Fruit fly (Drosophila melanogaster) whole organism, larva: ENCODE results near the gene Acat2.
A peak's percentile ranks its signal among the peaks of the same experiment; 100 is the strongest.

Experiments used
- noc ChIP-seq: fragments of 200-800 bp; sonication (Bioruptor generic); optimal IDR thresholded peaks from 3 replicates; lab custom pipeline; 2019; ENCODE audit warnings: missing biosample characterization, mild to moderate bottlenecking, missing genetic modification characterization, moderate library complexity

Acat2 gene

dm6 chr3L:1305317-1305716 is 2.6 kb downstream of the Acat2 start:
- peak; percentile 73 for TF ChIP-seq noc

dm6 chr3L:1307005-1307632 is 4.4 kb downstream of the Acat2 start, which contains the start of the genes Ctr9 and Nt5a:
Gene Ctr9, plus strand, starts transcription at chr3L:1307224.
Gene Nt5a, minus strand, starts transcription at chr3L:1307418.
- peak; percentile 40 for TF ChIP-seq noc

- peak; percentile 72 for TF ChIP-seq noc
Observed at dm6 chr3L:1313039-1313766, 10.5 kb downstream of the Acat2 start, which contains the start of the genes sturkopf and Herc4. Gene sturkopf, minus strand, starts transcription at chr3L:1313377. Gene Herc4, plus strand, starts transcription at chr3L:1313696.

dm6 chr3L:1318241-1318640 is 15.5 kb downstream of the Acat2 start, which contains the start of gene Myo61F:
Gene Myo61F, plus strand, starts transcription at chr3L:1318480.
- no peak for TF ChIP-seq noc

dm6 chr3L:1319097-1319725 is 16.5 kb downstream of the Acat2 start:
- peak; percentile 47 for TF ChIP-seq noc

dm6 chr3L:1320230-1320930 is 17.6 kb downstream of the Acat2 start:
- peak; percentile 47 for TF ChIP-seq noc

dm6 chr3L:1320931-1321556 is 18.3 kb downstream of the Acat2 start:
- TF ChIP-seq noc: no peak

dm6 chr3L:1322159-1322558 is 19.4 kb downstream of the Acat2 start:
- no peak for TF ChIP-seq noc

dm6 chr3L:1322706-1323105 is 20.0 kb downstream of the Acat2 start, which contains the start of gene CG9184:
Gene CG9184, minus strand, starts transcription at chr3L:1322806.
- no peak for TF ChIP-seq noc

- peak; percentile 14 for TF ChIP-seq noc
Observed at dm6 chr3L:1323136-1323535, 20.4 kb downstream of the Acat2 start.

- TF ChIP-seq noc: no peak
Observed at dm6 chr3L:1324818-1325625, 22.3 kb downstream of the Acat2 start.

- TF ChIP-seq noc: no peak
Observed at dm6 chr3L:1325626-1325937, 22.8 kb downstream of the Acat2 start.

dm6 chr3L:1329724-1330123 is 27.0 kb downstream of the Acat2 start, which contains the start of gene ND-ACP:
Gene ND-ACP, plus strand, starts transcription at chr3L:1329949.
- TF ChIP-seq noc: no peak

- no peak for TF ChIP-seq noc
Observed at dm6 chr3L:1330420-1330819, 27.7 kb downstream of the Acat2 start.

- TF ChIP-seq noc: no peak
Observed at dm6 chr3L:1331542-1331941, 28.8 kb downstream of the Acat2 start, which contains the start of gene msd1. Gene msd1, plus strand, starts transcription at chr3L:1331744.
